Fruit fly (Drosophila melanogaster): Measurements from ENCODE around the gene SNCF.
A peak's percentile ranks its signal among the peaks of the same experiment; 100 is the strongest.

SNCF gene

dm6 chr3L:13356084-13356693 lies 22.2 kb upstream of the SNCF start, which contains the start of gene Nplp2 (continued):
- TF ChIP-seq ac (GFP tag; optimal IDR thresholded peaks at IDR 0.05): no peak
- TF ChIP-seq CG4328 (GFP tag; optimal IDR thresholded peaks at IDR 0.05): no peak
- peak; percentile 32 for TF ChIP-seq Sox100B (GFP tag; optimal IDR thresholded peaks at IDR 0.05)
- TF ChIP-seq tna (GFP tag; IDR thresholded peaks at IDR 0.05; ENCODE audit: partially characterized antibody): no peak
- peak; percentile 39 for TF ChIP-seq HHEX (GFP tag; optimal IDR thresholded peaks at IDR 0.05)
- TF ChIP-seq chm (GFP tag; IDR thresholded peaks at IDR 0.05): no peak
- TF ChIP-seq Antp (GFP tag; optimal IDR thresholded peaks at IDR 0.05): no peak
- TF ChIP-seq dan (GFP tag; IDR thresholded peaks at IDR 0.05): no peak
- no peak for TF ChIP-seq stwl (tag; optimal IDR thresholded peaks at IDR 0.05)
- no peak for TF ChIP-seq Max (GFP tag; optimal IDR thresholded peaks at IDR 0.05)
- TF ChIP-seq lilli (GFP tag; optimal IDR thresholded peaks at IDR 0.05): no peak
- TF ChIP-seq CG16815 (GFP tag; optimal IDR thresholded peaks at IDR 0.05): peak; percentile 22
- TF ChIP-seq org-1 (GFP tag; optimal IDR thresholded peaks at IDR 0.05): peak; percentile 17
- peak; percentile 16; the same call in 1 of the 2 replicates for TF ChIP-seq danr (GFP tag; IDR thresholded peaks at IDR 0.05)
- no peak for TF ChIP-seq ash1 (GFP tag; optimal IDR thresholded peaks at IDR 0.05)
- TF ChIP-seq CG10543 (GFP tag; optimal IDR thresholded peaks at IDR 0.05): peak; percentile 30
- TF ChIP-seq CG10267 (tag; optimal IDR thresholded peaks at IDR 0.05): no peak
- TF ChIP-seq CG1603 (tag; optimal IDR thresholded peaks at IDR 0.05): peak; percentile 11
- TF ChIP-seq pita (GFP tag; optimal IDR thresholded peaks at IDR 0.05): no peak
- TF ChIP-seq schlank (tag; optimal IDR thresholded peaks at IDR 0.05): peak; percentile 19
- peak; percentile 31 for TF ChIP-seq CG14667 (GFP tag; IDR thresholded peaks at IDR 0.05)
- no peak for TF ChIP-seq cad (GFP tag; optimal IDR thresholded peaks at IDR 0.05)
- TF ChIP-seq br (optimal IDR thresholded peaks at IDR 0.05): no peak
- no peak for TF ChIP-seq D19B (GFP tag; optimal IDR thresholded peaks at IDR 0.05)
- TF ChIP-seq Dll (GFP tag; IDR thresholded peaks at IDR 0.05; ENCODE audit: partially characterized antibody): no peak
- no peak for TF ChIP-seq BEAF-32 (GFP tag; optimal IDR thresholded peaks at IDR 0.05)
- TF ChIP-seq CG10366 (GFP tag; IDR thresholded peaks at IDR 0.05): peak; percentile 49
- TF ChIP-seq CG15514 (GFP tag; optimal IDR thresholded peaks at IDR 0.05): peak; percentile 13
- peak; percentile 61 for TF ChIP-seq CG6689 (GFP tag; IDR thresholded peaks at IDR 0.05)
- TF ChIP-seq CG10321 (GFP tag; IDR thresholded peaks at IDR 0.05): no peak
- TF ChIP-seq nerfin-1 (tag; optimal IDR thresholded peaks at IDR 0.05): no peak
- TF ChIP-seq Nf-YC (tag; optimal IDR thresholded peaks at IDR 0.05): no peak
- TF ChIP-seq ATbp (GFP tag; optimal IDR thresholded peaks at IDR 0.05): peak; percentile 14
- no peak for TF ChIP-seq CG16863 (GFP tag; optimal IDR thresholded peaks at IDR 0.05)
- TF ChIP-seq run (tag; optimal IDR thresholded peaks at IDR 0.05): peak; percentile 8
- TF ChIP-seq CG15011 (GFP tag; optimal IDR thresholded peaks at IDR 0.05): peak; percentile 15
- TF ChIP-seq CG8290 (GFP tag; optimal IDR thresholded peaks at IDR 0.05): no peak
- TF ChIP-seq CG8290 (tag; optimal IDR thresholded peaks at IDR 0.05): no peak
- no peak for TF ChIP-seq CG10462 (GFP tag; optimal IDR thresholded peaks at IDR 0.05)
- 0 out of 2 replicates have a peak, but pooled peaks have one; percentile 33 for TF ChIP-seq CG8765 (GFP tag; IDR thresholded peaks at IDR 0.05)
- peak; percentile 53 for TF ChIP-seq CG8924 (tag; optimal IDR thresholded peaks at IDR 0.05)
- TF ChIP-seq Dfd (GFP tag; optimal IDR thresholded peaks at IDR 0.05): no peak
- no peak for TF ChIP-seq NC2β (GFP tag; optimal IDR thresholded peaks at IDR 0.05)
- TF ChIP-seq CG7839 (tag; optimal IDR thresholded peaks at IDR 0.05): peak; percentile 80
- TF ChIP-seq Fer3 (tag; optimal IDR thresholded peaks at IDR 0.05): peak; percentile 36
- no peak for TF ChIP-seq shn (GFP tag; optimal IDR thresholded peaks at IDR 0.05)
- peak; percentile 59; the same call in 1 of the 2 replicates for TF ChIP-seq CG9215 (GFP tag; IDR thresholded peaks at IDR 0.05)
- peak; percentile 4 for TF ChIP-seq CG5245 (GFP tag; optimal IDR thresholded peaks at IDR 0.05)
- TF ChIP-seq ro (GFP tag; IDR thresholded peaks at IDR 0.05): 0 out of 2 replicates have a peak, but pooled peaks have one; percentile 30
- TF ChIP-seq hkb (optimal IDR thresholded peaks at IDR 0.05): no peak
- TF ChIP-seq hkb (GFP tag; IDR thresholded peaks at IDR 0.05): no peak; the same call in 1 of the 2 replicates
